Fruit fly (Drosophila melanogaster): ENCODE results near the gene santa-maria.

Gene santa-maria

dm6 chr2L:7411947-7412621 lies 39.0 kb downstream of the santa-maria start, which contains the start of gene chm (continued):
- TF ChIP-seq NC2β (GFP tag; optimal IDR thresholded peaks at IDR 0.05) (no peak), her (GFP tag; optimal IDR thresholded peaks at IDR 0.05) (peak; percentile 22), CG10462 (GFP tag; optimal IDR thresholded peaks at IDR 0.05) (no peak), CG10274 (GFP tag; optimal IDR thresholded peaks at IDR 0.05) (no peak), fu2 (GFP tag; optimal IDR thresholded peaks at IDR 0.05) (peak; percentile 4), pfk (GFP tag; optimal IDR thresholded peaks at IDR 0.05) (peak; percentile 53), HHEX (GFP tag; optimal IDR thresholded peaks at IDR 0.05) (no peak), CG17186 (GFP tag; optimal IDR thresholded peaks at IDR 0.05) (peak; percentile 14), Side (GFP tag; optimal IDR thresholded peaks at IDR 0.05) (peak; percentile 11), Doc3 (GFP tag; IDR thresholded peaks at IDR 0.05; ENCODE audit: partially characterized antibody) (peak; percentile 91), CG7963 (GFP tag; IDR thresholded peaks at IDR 0.05; ENCODE audit: partially characterized antibody) (peak; percentile 83), Ravus (GFP tag; IDR thresholded peaks at IDR 0.05) (no peak), HmgZ (tag; optimal IDR thresholded peaks at IDR 0.05) (peak; percentile 60), CG6813 (GFP tag; optimal IDR thresholded peaks at IDR 0.05) (no peak), btn (GFP tag; optimal IDR thresholded peaks at IDR 0.05) (no peak), H15 (GFP tag; IDR thresholded peaks at IDR 0.05) (peak; percentile 11; the same call in 1 of the 3 replicates), sd (tag; optimal IDR thresholded peaks at IDR 0.05) (peak; percentile 66), pb (GFP tag; optimal IDR thresholded peaks at IDR 0.05) (no peak), CG8089 (GFP tag; optimal IDR thresholded peaks at IDR 0.05) (peak; percentile 1), CG7839 (tag; optimal IDR thresholded peaks at IDR 0.05) (peak; percentile 34), CHES-1-like (GFP tag; optimal IDR thresholded peaks at IDR 0.05) (peak; percentile 88), CG18619 (GFP tag; optimal IDR thresholded peaks at IDR 0.05) (no peak), ci (GFP tag; IDR thresholded peaks at IDR 0.05) (no peak), hb (GFP tag; IDR thresholded peaks at IDR 0.05; ENCODE audit: partially characterized antibody) (peak; percentile 77), nerfin-2 (GFP tag; IDR thresholded peaks at IDR 0.05; ENCODE audit: partially characterized antibody) (peak; percentile 76), CG3163 (GFP tag; optimal IDR thresholded peaks at IDR 0.05) (peak; percentile 6), dmrt11E (tag; optimal IDR thresholded peaks at IDR 0.05) (no peak), CG8290 (GFP tag; optimal IDR thresholded peaks at IDR 0.05) (peak; percentile 37), CG8290 (tag; optimal IDR thresholded peaks at IDR 0.05) (peak in 1 of 2 experiments; percentile 81), amos (GFP tag; IDR thresholded peaks at IDR 0.05; ENCODE audit: partially characterized antibody) (peak; percentile 92), dysf (GFP tag; IDR thresholded peaks at IDR 0.05) (peak; percentile 11; the same call in 1 of the 3 replicates), sna (GFP tag; IDR thresholded peaks at IDR 0.05; ENCODE audit: partially characterized antibody) (peak; percentile 90), jumu (GFP tag; optimal IDR thresholded peaks at IDR 0.05) (peak; percentile 43), CoRest (tag; optimal IDR thresholded peaks at IDR 0.05) (peak; percentile 22), kni (GFP tag; optimal IDR thresholded peaks at IDR 0.05) (no peak), BEAF-32 (GFP tag; optimal IDR thresholded peaks at IDR 0.05) (peak; percentile 89), CG16813 (GFP tag; IDR thresholded peaks at IDR 0.05; ENCODE audit: partially characterized antibody) (peak; percentile 90), Ptx1 (GFP tag; IDR thresholded peaks at IDR 0.05) (peak; percentile 32), CG18599 (GFP tag; optimal IDR thresholded peaks at IDR 0.05) (peak; percentile 35), sr (GFP tag; IDR thresholded peaks at IDR 0.05) (no peak), pzg (GFP tag; optimal IDR thresholded peaks at IDR 0.05) (peak; percentile 80), Mad (GFP tag; optimal IDR thresholded peaks at IDR 0.05) (peak; percentile 6), CG12769 (tag; optimal IDR thresholded peaks at IDR 0.05) (peak; percentile 39), Stat92E (GFP tag; optimal IDR thresholded peaks at IDR 0.05) (no peak), Hr3 (GFP tag; optimal IDR thresholded peaks at IDR 0.05) (peak; percentile 28), vnd (GFP tag; IDR thresholded peaks at IDR 0.05; ENCODE audit: partially characterized antibody) (peak; percentile 81), MBD-R2 (GFP tag; IDR thresholded peaks at IDR 0.05) (peak; percentile 88), CG12299 (tag; optimal IDR thresholded peaks at IDR 0.05) (no peak)
